Worm (Caenorhabditis elegans) whole organism, young adult: ENCODE measurements around the gene sahd-1.

Experiments used
- B0035.1 ChIP-seq: sonication (generic microtip); optimal IDR thresholded peaks from 2 replicates; lab custom pipeline; 2016; ENCODE audit warnings: missing genetic modification characterization, mild to moderate bottlenecking, missing compliant biosample characterization, missing genotype, missing genetic modification reagents
- B0261.1 ChIP-seq: sonication (generic microtip); optimal IDR thresholded peaks from 2 replicates; lab custom pipeline; 2016; ENCODE audit warnings: mild to moderate bottlenecking, missing genetic modification characterization, moderate library complexity, missing compliant biosample characterization
- C17E4.6 ChIP-seq: fragments of 200-800 bp; sonication (Bioruptor generic); IDR thresholded peaks from 2 replicates; pipeline ENCODE4 v1.3.6; 2022; ENCODE audit warnings: missing genetic modification reagents, missing genetic modification characterization, missing compliant biosample characterization
- F10E7.11 ChIP-seq: sonication (generic microtip); optimal IDR thresholded peaks from 2 replicates; lab custom pipeline; 2017; ENCODE audit warnings: mild to moderate bottlenecking, missing genetic modification characterization, moderate library complexity, missing compliant biosample characterization
- F52B5.7 ChIP-seq: sonication (generic microtip); optimal IDR thresholded peaks from 2 replicates; lab custom pipeline; 2016; ENCODE audit warnings: mild to moderate bottlenecking, missing genetic modification characterization, missing compliant biosample characterization
- F57C9.4 ChIP-seq: sonication (generic microtip); optimal IDR thresholded peaks from 2 replicates; lab custom pipeline; 2017; ENCODE audit warnings: mild to moderate bottlenecking, missing genetic modification characterization, missing compliant biosample characterization
- Y53F4B.3 ChIP-seq: fragments of 200-800 bp; sonication (Bioruptor generic); IDR thresholded peaks from 2 replicates; pipeline ENCODE4 v1.3.6; 2022; ENCODE audit warnings: missing genetic modification reagents, missing genetic modification characterization, missing compliant biosample characterization
- Y79H2A.3 ChIP-seq: fragments of 200-800 bp; sonication (Bioruptor generic); conservative IDR thresholded peaks from 2 replicates; pipeline ENCODE4 v1.3.6; 2022; ENCODE audit warnings: missing genetic modification reagents, missing genetic modification characterization, missing compliant biosample characterization
- athp-1 ChIP-seq: sonication (generic microtip); optimal IDR thresholded peaks from 2 replicates; lab custom pipeline; 2017; ENCODE audit warnings: mild to moderate bottlenecking, missing genetic modification characterization, missing compliant biosample characterization
- attf-3 ChIP-seq: fragments of 200-800 bp; sonication (Bioruptor generic); conservative IDR thresholded peaks from 2 replicates; pipeline ENCODE4 v1.3.6; 2022; ENCODE audit warnings: missing genetic modification reagents, missing genetic modification characterization, missing compliant biosample characterization
- die-1 ChIP-seq: sonication (generic microtip); optimal IDR thresholded peaks from 2 replicates; lab custom pipeline; 2016; ENCODE audit warnings: missing genotype, mild to moderate bottlenecking, missing genetic modification characterization, missing compliant biosample characterization
- dpl-1 ChIP-seq: fragments of 150-350 bp; optimal IDR thresholded peaks from 2 replicates; lab custom pipeline; 2014; ENCODE audit warnings: missing biosample characterization, missing genetic modification reagents, missing genetic modification characterization
- egl-18 ChIP-seq: fragments of 200-800 bp; sonication (Bioruptor generic); IDR thresholded peaks from 2 replicates; pipeline ENCODE4 v1.3.6; 2022; ENCODE audit warnings: missing genetic modification reagents, missing genetic modification characterization, missing compliant biosample characterization
- egl-44 ChIP-seq: fragments of 200-800 bp; sonication (Bioruptor generic); IDR thresholded peaks from 2 replicates; pipeline ENCODE4 v1.3.6; 2022; ENCODE audit warnings: missing genetic modification reagents, missing genetic modification characterization, missing compliant biosample characterization
- ekl-4 ChIP-seq: fragments of 200-800 bp; sonication (Bioruptor generic); IDR thresholded peaks from 2 replicates; pipeline ENCODE4 v1.3.6; 2022; ENCODE audit warnings: missing genetic modification reagents, missing genetic modification characterization, missing compliant biosample characterization
- gei-17 ChIP-seq: fragments of 200-800 bp; sonication (Bioruptor generic); optimal IDR thresholded peaks from 2 replicates; lab custom pipeline; 2018; ENCODE audit warnings: mild to moderate bottlenecking, missing genetic modification characterization, missing compliant biosample characterization
- him-1 ChIP-seq: sonication (generic microtip); optimal IDR thresholded peaks from 2 replicates; lab custom pipeline; 2016; ENCODE audit warnings: missing genotype, missing genetic modification reagents, missing genetic modification characterization, missing compliant biosample characterization
- hmg-1.2 ChIP-seq: fragments of 200-800 bp; sonication (Bioruptor generic); IDR thresholded peaks from 2 replicates; pipeline ENCODE4 v1.3.6; 2022; ENCODE audit warnings: missing genetic modification reagents, missing genetic modification characterization, missing compliant biosample characterization
- let-607 ChIP-seq, 2 experiments: fragments of 200-800 bp in 1 of 2; sonication (Bioruptor generic) in 1 of 2; sonication (generic microtip) in 1 of 2; optimal IDR thresholded peaks; 2 replicates each; lab custom pipeline; 2016 to 2018; ENCODE audit warnings: mild to moderate bottlenecking in 2 of 2, missing compliant biosample characterization in 2 of 2, missing genetic modification characterization in 2 of 2, moderate library complexity in 2 of 2, missing genotype in 1 of 2
- lin-35 ChIP-seq, 3 experiments: fragments of 150-350 bp in 2 of 3; sonication (generic microtip) in 1 of 3; optimal IDR thresholded peaks; 2 replicates each; lab custom pipeline; 2014 to 2018; ENCODE audit warnings: missing biosample characterization in 3 of 3, missing genetic modification characterization in 3 of 3, missing genetic modification reagents in 3 of 3
- madf-10 ChIP-seq: sonication (generic microtip); optimal IDR thresholded peaks from 2 replicates; lab custom pipeline; 2016; ENCODE audit warnings: mild to moderate bottlenecking, missing genetic modification characterization, missing compliant biosample characterization
- mel-28 ChIP-seq: sonication (generic microtip); optimal IDR thresholded peaks from 2 replicates; lab custom pipeline; 2016; ENCODE audit warnings: borderline replicate concordance, mild to moderate bottlenecking, missing genetic modification characterization, missing compliant biosample characterization
- nhr-120 ChIP-seq: fragments of 200-800 bp; sonication (Bioruptor generic); IDR thresholded peaks from 2 replicates; pipeline ENCODE4 v1.3.6; 2022; ENCODE audit warnings: missing genetic modification characterization, missing compliant biosample characterization
- nhr-179 ChIP-seq: sonication (generic microtip); optimal IDR thresholded peaks from 2 replicates; lab custom pipeline; 2016; ENCODE audit warnings: mild to moderate bottlenecking, missing genetic modification characterization, missing compliant biosample characterization
- nhr-80 ChIP-seq: sonication (generic microtip); optimal IDR thresholded peaks from 2 replicates; lab custom pipeline; 2016; ENCODE audit warnings: missing genetic modification characterization, missing compliant biosample characterization
- rec-8 ChIP-seq, 2 experiments: sonication (generic microtip); optimal IDR thresholded peaks; 2 replicates each; lab custom pipeline; 2016; ENCODE audit warnings: mild to moderate bottlenecking in 2 of 2, missing genetic modification characterization in 2 of 2, missing genetic modification reagents in 2 of 2, missing genotype in 2 of 2, missing biosample characterization in 1 of 2, missing compliant biosample characterization in 1 of 2, moderate library complexity in 1 of 2
- snpc-4 ChIP-seq, 5 experiments: fragments of 150-350 bp in 1 of 5; sonication (generic microtip) in 4 of 5; optimal IDR thresholded peaks; 2 replicates each; lab custom pipeline; 2014 to 2018; ENCODE audit warnings: missing genetic modification characterization in 5 of 5, missing biosample characterization in 3 of 5, antibody characterized with exemption in 2 of 5, mild to moderate bottlenecking in 2 of 5, missing compliant biosample characterization in 2 of 5, missing genotype in 2 of 5, moderate library complexity in 2 of 5, missing genetic modification reagents in 1 of 5
- sptf-2 ChIP-seq: fragments of 200-800 bp; sonication (Bioruptor generic); optimal IDR thresholded peaks from 2 replicates; lab custom pipeline; 2018; ENCODE audit warnings: mild to moderate bottlenecking, missing genetic modification characterization, missing compliant biosample characterization
- unc-62 ChIP-seq: fragments of 150-350 bp; optimal IDR thresholded peaks from 2 replicates; lab custom pipeline; 2014; ENCODE audit warnings: missing biosample characterization, missing genetic modification reagents, missing genetic modification characterization
- zfh-2 ChIP-seq: fragments of 200-800 bp; sonication (Bioruptor generic); conservative IDR thresholded peaks from 2 replicates; pipeline ENCODE4 v1.3.6; 2022; ENCODE audit warnings: missing genetic modification reagents, missing genetic modification characterization, missing compliant biosample characterization
- zim-3 ChIP-seq: sonication (generic microtip); optimal IDR thresholded peaks from 2 replicates; lab custom pipeline; 2017; ENCODE audit warnings: mild to moderate bottlenecking, missing genetic modification characterization, moderate library complexity, missing compliant biosample characterization
- ztf-18 ChIP-seq: sonication (generic microtip); optimal IDR thresholded peaks from 2 replicates; lab custom pipeline; 2016; ENCODE audit warnings: missing genotype, mild to moderate bottlenecking, missing genetic modification characterization, missing compliant biosample characterization
- ztf-25 ChIP-seq: fragments of 200-800 bp; sonication (Bioruptor generic); IDR thresholded peaks from 2 replicates; pipeline ENCODE4 v1.3.6; 2022; ENCODE audit warnings: missing genetic modification reagents, missing genetic modification characterization, missing compliant biosample characterization

Gene sahd-1

DNA sequence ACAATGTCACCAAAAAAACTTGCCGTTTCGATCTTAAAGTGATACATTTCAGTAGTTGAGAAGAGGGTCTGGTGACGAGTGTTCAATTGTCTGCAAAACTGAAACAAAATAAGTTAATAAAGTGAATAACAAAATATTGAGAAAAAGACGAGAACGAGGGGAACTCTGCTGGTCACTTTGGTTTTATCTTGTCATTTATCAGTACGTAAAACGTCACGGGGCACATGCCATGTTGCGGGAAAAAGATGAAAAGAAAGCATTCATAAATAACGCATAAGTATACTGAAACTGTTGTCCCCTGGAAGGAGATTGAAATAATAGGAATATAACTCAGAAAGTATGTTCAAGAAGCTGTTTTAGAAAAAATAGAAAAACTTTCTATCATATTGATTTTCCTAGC, at the start of gene sahd-1:
Gene sahd-1, minus strand, starts transcription at position 100 of the 400 bp plus-strand sequence.
- TF ChIP-seq nhr-80 (tag; lab: Kevin White, UChicago): peak; percentile 24
- no peak for TF ChIP-seq ztf-18 (tag; lab: Kevin White, UChicago)

ce11 chrII:5561392-5561791, 46.6 kb upstream of the sahd-1 start, which contains the start of gene C17C3.3:
TSS of gene C17C3.3 (plus strand) at chrII:5561737.
- TF ChIP-seq F57C9.4 (tag; lab: Kevin White, UChicago): no peak
- no peak for TF ChIP-seq B0035.1 (tag; lab: Kevin White, UChicago)
- TF ChIP-seq Y53F4B.3 (GFP tag; lab: Robert Waterston, UW): no peak
- TF ChIP-seq egl-18 (GFP tag; lab: Robert Waterston, UW): no peak
- no peak for TF ChIP-seq C17E4.6
- TF ChIP-seq Y79H2A.3 (GFP tag; lab: Robert Waterston, UW): no peak
- TF ChIP-seq let-607 (tag; optimal IDR thresholded peaks at IDR 0.05; lab: Kevin White, UChicago): no peak
- TF ChIP-seq lin-35 (GFP tag; optimal IDR thresholded peaks at IDR 0.05; lab: Kevin White, UChicago): no peak
- TF ChIP-seq rec-8 (tag; optimal IDR thresholded peaks at IDR 0.05; lab: Kevin White, UChicago): no peak
- TF ChIP-seq F52B5.7: no peak
- no peak for TF ChIP-seq hmg-1.2 (GFP tag; lab: Robert Waterston, UW)
- no peak for TF ChIP-seq ekl-4 (GFP tag; lab: Robert Waterston, UW)
- no peak for TF ChIP-seq athp-1 (tag; lab: Kevin White, UChicago)

- no peak for TF ChIP-seq let-607 (tag; optimal IDR thresholded peaks at IDR 0.05; lab: Kevin White, UChicago)
- TF ChIP-seq snpc-4 (GFP tag; optimal IDR thresholded peaks at IDR 0.05; lab: Kevin White, UChicago): no peak
- peak in 1 of 4 experiments; percentile 7 for TF ChIP-seq snpc-4 (tag; optimal IDR thresholded peaks at IDR 0.05; lab: Kevin White, UChicago)
- TF ChIP-seq nhr-80 (tag; lab: Kevin White, UChicago): peak; percentile 55
- TF ChIP-seq madf-10 (tag; lab: Kevin White, UChicago): no peak
- TF ChIP-seq mel-28 (tag; lab: Kevin White, UChicago): no peak
Measured at ce11 chrII:5557134-5557533, 42.4 kb upstream of the sahd-1 start.

ce11 chrII:5556431-5556830, 41.7 kb upstream of the sahd-1 start, which contains the start of gene ins-11:
TSS of gene ins-11 (plus strand) at chrII:5556731.
- TF ChIP-seq zfh-2 (GFP tag; lab: Robert Waterston, UW): no peak
- TF ChIP-seq die-1 (tag; lab: Kevin White, UChicago): no peak
- TF ChIP-seq zim-3 (tag; lab: Kevin White, UChicago): no peak
- TF ChIP-seq egl-18 (GFP tag; lab: Robert Waterston, UW): no peak
- no peak for TF ChIP-seq attf-3
- TF ChIP-seq B0261.1 (tag; lab: Kevin White, UChicago): no peak
- no peak for TF ChIP-seq gei-17 (GFP tag; lab: Kevin White, UChicago)
- no peak for TF ChIP-seq nhr-120 (GFP tag; lab: Robert Waterston, UW)
- TF ChIP-seq ztf-25 (GFP tag; lab: Robert Waterston, UW): no peak
- no peak for TF ChIP-seq him-1 (tag; lab: Kevin White, UChicago)
- TF ChIP-seq unc-62 (GFP tag; lab: Kevin White, UChicago): no peak
- TF ChIP-seq sptf-2 (GFP tag; lab: Kevin White, UChicago): no peak
- no peak for TF ChIP-seq F10E7.11 (tag; lab: Kevin White, UChicago)
- no peak for TF ChIP-seq nhr-179 (tag; lab: Kevin White, UChicago)
- TF ChIP-seq dpl-1: no peak
- no peak for TF ChIP-seq egl-44 (GFP tag; lab: Robert Waterston, UW)
